Fruit fly (Drosophila melanogaster) whole organism, adult: Measurements from ENCODE around the gene jvl.

Experiments used
- CG11617 ChIP-seq: fragments of 200-800 bp; sonication (Bioruptor generic); optimal IDR thresholded peaks from 2 replicates; lab custom pipeline; 2017; ENCODE audit warnings: mild to moderate bottlenecking, missing biosample characterization, missing genetic modification reagents, missing genetic modification characterization
- CG12768 ChIP-seq: fragments of 200-800 bp; sonication (Bioruptor generic); optimal IDR thresholded peaks from 2 replicates; lab custom pipeline; 2017; ENCODE audit warnings: missing biosample characterization, missing genetic modification characterization, mild to moderate bottlenecking, moderate library complexity, missing genetic modification reagents
- CG14711 ChIP-seq: fragments of 200-800 bp; sonication (Bioruptor generic); optimal IDR thresholded peaks from 2 replicates; lab custom pipeline; 2018; ENCODE audit warnings: missing biosample characterization, mild to moderate bottlenecking, missing genetic modification characterization, moderate library complexity
- CG1620 ChIP-seq: fragments of 200-800 bp; sonication (Bioruptor generic); optimal IDR thresholded peaks from 2 replicates; lab custom pipeline; 2016; ENCODE audit warnings: missing biosample characterization, missing genetic modification characterization
- CG33017 ChIP-seq: fragments of 200-800 bp; sonication (Bioruptor generic); optimal IDR thresholded peaks from 2 replicates; lab custom pipeline; 2018; ENCODE audit warnings: missing biosample characterization, mild to moderate bottlenecking, missing genetic modification characterization, moderate library complexity
- CG5204 ChIP-seq: fragments of 200-800 bp; sonication (Bioruptor generic); optimal IDR thresholded peaks from 2 replicates; lab custom pipeline; 2016; ENCODE audit warnings: missing biosample characterization, missing genetic modification characterization
- CG7045 ChIP-seq: fragments of 200-800 bp; sonication (Bioruptor generic); optimal IDR thresholded peaks from 2 replicates; lab custom pipeline; 2017; ENCODE audit warnings: missing biosample characterization, mild to moderate bottlenecking, missing genetic modification characterization
- CG7101 ChIP-seq: fragments of 200-800 bp; sonication (Bioruptor generic); optimal IDR thresholded peaks from 2 replicates; lab custom pipeline; 2018; ENCODE audit warnings: missing biosample characterization, mild to moderate bottlenecking, missing genetic modification characterization, moderate library complexity
- Clk ChIP-seq: fragments of 200-800 bp; sonication (Bioruptor generic); optimal IDR thresholded peaks from 2 replicates; lab custom pipeline; 2017; ENCODE audit warnings: missing biosample characterization, missing genetic modification characterization
- Crg-1 ChIP-seq: fragments of 200-800 bp; sonication (Bioruptor generic); optimal IDR thresholded peaks from 2 replicates; lab custom pipeline; 2016; ENCODE audit warnings: missing biosample characterization, missing genetic modification characterization
- Hr96 ChIP-seq: fragments of 200-800 bp; sonication (Bioruptor generic); optimal IDR thresholded peaks from 2 replicates; lab custom pipeline; 2016; ENCODE audit warnings: missing biosample characterization, missing genetic modification characterization
- Mnt ChIP-seq: fragments of 200-800 bp; sonication (Bioruptor generic); optimal IDR thresholded peaks from 2 replicates; lab custom pipeline; 2016; ENCODE audit warnings: missing biosample characterization, mild to moderate bottlenecking, missing genetic modification characterization
- bab1 ChIP-seq: fragments of 200-800 bp; sonication (Bioruptor generic); optimal IDR thresholded peaks from 3 replicates; lab custom pipeline; 2019; ENCODE audit warnings: missing biosample characterization, mild to moderate bottlenecking, missing genetic modification characterization, moderate library complexity
- cic ChIP-seq: fragments of 200-800 bp; sonication (Bioruptor generic); optimal IDR thresholded peaks from 2 replicates; lab custom pipeline; 2017; ENCODE audit warnings: missing biosample characterization, mild to moderate bottlenecking, missing genetic modification characterization, moderate library complexity
- cnc ChIP-seq, 2 experiments: fragments of >200 bp; optimal IDR thresholded peaks; 2 replicates each; lab custom pipeline; 2017
- kay ChIP-seq: fragments of 200-800 bp; sonication (Bioruptor generic); peaks from one replicate; lab custom pipeline; 2016; ENCODE audit warnings: missing biosample characterization, missing genetic modification characterization, borderline replicate concordance
- ovo ChIP-seq: fragments of 200-800 bp; sonication (Bioruptor generic); optimal IDR thresholded peaks from 2 replicates; lab custom pipeline; 2016; ENCODE audit warnings: missing biosample characterization, missing genetic modification characterization
- pad ChIP-seq: fragments of 200-800 bp; sonication (Bioruptor generic); optimal IDR thresholded peaks from 3 replicates; lab custom pipeline; 2017; ENCODE audit warnings: missing biosample characterization, missing genetic modification characterization, mild to moderate bottlenecking, moderate library complexity, missing genetic modification reagents
- tj ChIP-seq: fragments of 200-800 bp; sonication (Bioruptor generic); optimal IDR thresholded peaks from 3 replicates; lab custom pipeline; 2017; ENCODE audit warnings: missing biosample characterization, mild to moderate bottlenecking, missing genetic modification characterization, moderate library complexity
- toe ChIP-seq: fragments of 200-800 bp; sonication (Bioruptor generic); optimal IDR thresholded peaks from 2 replicates; lab custom pipeline; 2016; ENCODE audit warnings: missing biosample characterization, missing genetic modification characterization

The jvl gene

dm6 chr3R:14733425-14733824, 8.0 kb upstream of the jvl start:
- TF ChIP-seq cnc (optimal IDR thresholded peaks at IDR 0.05; lab: Kevin White, UChicago) (no peak), CG33017 (tag; lab: Kevin White, UChicago) (no peak), ovo (GFP tag; lab: Kevin White, UChicago) (no peak), bab1 (GFP tag; lab: Kevin White, UChicago) (no peak), toe (no peak), CG11617 (GFP tag; lab: Kevin White, UChicago) (no peak), kay (GFP tag; lab: Kevin White, UChicago) (no peak), CG12768 (GFP tag; lab: Kevin White, UChicago) (no peak), Crg-1 (GFP tag; lab: Kevin White, UChicago) (no peak), Mnt (GFP tag; lab: Kevin White, UChicago) (no peak)

- no peak for TF ChIP-seq CG14711 (tag; lab: Kevin White, UChicago)
- TF ChIP-seq ovo (GFP tag; lab: Kevin White, UChicago), result no peak
- peak; percentile 92 for TF ChIP-seq kay (GFP tag; lab: Kevin White, UChicago)
These were observed 7.4 kb upstream of the jvl start for dm6 chr3R:14733937-14734336.

- peak; percentile 35 for TF ChIP-seq pad (GFP tag; lab: Kevin White, UChicago)
- TF ChIP-seq Clk (GFP tag; lab: Kevin White, UChicago), result no peak
- peak; percentile 63 for TF ChIP-seq CG11617 (GFP tag; lab: Kevin White, UChicago)
- TF ChIP-seq CG14711 (tag; lab: Kevin White, UChicago), result no peak
- no peak for TF ChIP-seq CG5204
- TF ChIP-seq CG1620, result peak; percentile 15
- TF ChIP-seq toe, result peak; percentile 23
- no peak for TF ChIP-seq ovo (GFP tag; lab: Kevin White, UChicago)
- no peak for TF ChIP-seq cnc (optimal IDR thresholded peaks at IDR 0.05; lab: Kevin White, UChicago)
- TF ChIP-seq bab1 (GFP tag; lab: Kevin White, UChicago), result no peak
- no peak for TF ChIP-seq CG7101
- TF ChIP-seq tj, result peak; percentile 36
- no peak for TF ChIP-seq CG33017 (tag; lab: Kevin White, UChicago)
- peak; percentile 51 for TF ChIP-seq kay (GFP tag; lab: Kevin White, UChicago)
- TF ChIP-seq Hr96 (GFP tag; lab: Kevin White, UChicago), result peak; percentile 16
- peak; percentile 69 for TF ChIP-seq Crg-1 (GFP tag; lab: Kevin White, UChicago)
- peak; percentile 52 for TF ChIP-seq CG12768 (GFP tag; lab: Kevin White, UChicago)
- TF ChIP-seq Mnt (GFP tag; lab: Kevin White, UChicago), result no peak
- TF ChIP-seq CG7045 (GFP tag; lab: Kevin White, UChicago), result peak; percentile 26
- no peak for TF ChIP-seq cic (GFP tag; lab: Kevin White, UChicago)
These were observed 6.6 kb upstream of the jvl start for dm6 chr3R:14734623-14735392.

dm6 chr3R:14736001-14736400, 5.4 kb upstream of the jvl start:
- TF ChIP-seq kay (GFP tag; lab: Kevin White, UChicago) (peak; percentile 84), tj (peak; percentile 1), CG14711 (tag; lab: Kevin White, UChicago) (no peak), Crg-1 (GFP tag; lab: Kevin White, UChicago) (no peak), CG7045 (GFP tag; lab: Kevin White, UChicago) (no peak), CG5204 (no peak), cic (GFP tag; lab: Kevin White, UChicago) (peak; percentile 56), pad (GFP tag; lab: Kevin White, UChicago) (no peak)

- TF ChIP-seq tj (peak; percentile 60), cic (GFP tag; lab: Kevin White, UChicago) (peak; percentile 26), bab1 (GFP tag; lab: Kevin White, UChicago) (peak; percentile 74), ovo (GFP tag; lab: Kevin White, UChicago) (peak; percentile 62), cnc (optimal IDR thresholded peaks at IDR 0.05; lab: Kevin White, UChicago) (peak in 1 of 2 experiments; percentile 61), CG14711 (tag; lab: Kevin White, UChicago) (no peak), CG12768 (GFP tag; lab: Kevin White, UChicago) (no peak), CG33017 (tag; lab: Kevin White, UChicago) (no peak)
These were observed 4.7 kb upstream of the jvl start for dm6 chr3R:14736674-14737073.

- TF ChIP-seq pad (GFP tag; lab: Kevin White, UChicago) (peak; percentile 66), cnc (optimal IDR thresholded peaks at IDR 0.05; lab: Kevin White, UChicago) (no peak), kay (GFP tag; lab: Kevin White, UChicago) (peak; percentile 84), CG11617 (GFP tag; lab: Kevin White, UChicago) (peak; percentile 31), Clk (GFP tag; lab: Kevin White, UChicago) (no peak), CG33017 (tag; lab: Kevin White, UChicago) (peak; percentile 41), ovo (GFP tag; lab: Kevin White, UChicago) (peak; percentile 13), CG7045 (GFP tag; lab: Kevin White, UChicago) (no peak), CG5204 (no peak), Mnt (GFP tag; lab: Kevin White, UChicago) (no peak), toe (no peak), CG7101 (peak; percentile 83), CG14711 (tag; lab: Kevin White, UChicago) (peak; percentile 77), CG12768 (GFP tag; lab: Kevin White, UChicago) (no peak), Hr96 (GFP tag; lab: Kevin White, UChicago) (no peak), bab1 (GFP tag; lab: Kevin White, UChicago) (peak; percentile 94), Crg-1 (GFP tag; lab: Kevin White, UChicago) (peak; percentile 11), CG1620 (no peak), tj (peak; percentile 20), cic (GFP tag; lab: Kevin White, UChicago) (no peak)
These were observed 3.2 kb upstream of the jvl start for dm6 chr3R:14737894-14738860.
